Worm (Caenorhabditis elegans) whole organism, L4/young adult: ENCODE measurements around the gene trpl-5.

ENCODE experiments used
- W03F9.2 ChIP-seq: fragments of 150-350 bp; optimal IDR thresholded peaks from 2 replicates; lab custom pipeline; 2014; ENCODE audit warnings: missing biosample characterization, missing genetic modification characterization
- dao-5 ChIP-seq: sonication (generic microtip); optimal IDR thresholded peaks from 2 replicates; lab custom pipeline; 2016; ENCODE audit warnings: missing genotype, missing genetic modification characterization, moderate library complexity, missing compliant biosample characterization
- him-1 ChIP-seq: sonication (generic microtip); optimal IDR thresholded peaks from 2 replicates; lab custom pipeline; 2016; ENCODE audit warnings: missing genotype, missing genetic modification reagents, missing genetic modification characterization, missing compliant biosample characterization

ce11 chrII:2080425-2080824 lies 10.0 kb downstream of the trpl-5 start, which contains the start of gene F07E5.9:
- no peak for TF ChIP-seq W03F9.2
- no peak for TF ChIP-seq him-1 (tag; lab: Kevin White, UChicago)
- no peak for TF ChIP-seq dao-5 (tag; lab: Kevin White, UChicago)
